Fruit fly (Drosophila melanogaster): ENCODE results near the gene nuf.

dm6 chr3L:14217677-14218254 lies 27.1 kb downstream of the nuf start, which contains the start of gene CG7768:
- TF ChIP-seq CG6792 (GFP tag; optimal IDR thresholded peaks at IDR 0.05) (no peak), CG4318 (GFP tag; optimal IDR thresholded peaks at IDR 0.05) (no peak), CG6276 (GFP tag; optimal IDR thresholded peaks at IDR 0.05) (no peak), dac (GFP tag; optimal IDR thresholded peaks at IDR 0.05) (no peak), ss (GFP tag; optimal IDR thresholded peaks at IDR 0.05) (no peak), Gug (GFP tag; IDR thresholded peaks at IDR 0.05) (no peak), Eip93F (GFP tag; optimal IDR thresholded peaks at IDR 0.05) (no peak), CG10669 (GFP tag; optimal IDR thresholded peaks at IDR 0.05) (no peak), eg (GFP tag; IDR thresholded peaks at IDR 0.05) (0 out of 3 replicates have a peak, but pooled peaks have one; percentile 38), fkh (GFP tag; optimal IDR thresholded peaks at IDR 0.05) (peak; percentile 88), OdsH (GFP tag; optimal IDR thresholded peaks at IDR 0.05) (no peak)

Measured in whole organism, prepupa.